Fruit fly (Drosophila melanogaster): ENCODE results near the gene CG33270.

CG33270 gene

DNA sequence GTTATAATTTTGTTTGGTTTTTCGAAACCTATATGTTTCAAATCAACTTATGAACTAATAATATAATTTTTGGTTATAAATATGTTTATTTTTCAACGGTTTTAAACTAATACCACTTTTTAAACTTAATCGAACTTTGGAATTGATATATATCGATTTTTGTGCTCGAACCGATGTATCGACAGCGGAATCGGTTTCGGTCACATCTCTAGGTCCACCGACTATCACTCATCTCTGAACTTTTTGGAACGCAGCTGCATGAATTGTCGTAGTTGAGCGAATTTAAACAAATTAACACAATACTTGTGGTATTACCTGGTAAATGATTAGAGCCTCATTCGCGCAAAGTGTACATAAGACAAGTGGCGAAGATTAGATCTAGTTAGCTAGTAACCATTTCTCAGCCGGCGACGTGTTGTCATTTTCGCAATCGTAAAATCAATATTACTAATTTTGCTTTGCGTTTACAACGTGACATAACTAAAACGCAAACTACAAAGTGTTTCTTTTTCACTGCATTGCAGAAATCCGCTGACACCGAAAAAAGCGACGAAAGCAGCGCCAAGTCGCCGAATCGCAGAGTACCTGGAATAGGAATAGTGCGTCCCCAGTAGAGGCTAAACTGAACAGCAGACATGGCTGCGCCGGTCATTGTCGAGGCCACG lies 49.5 kb upstream of the CG33270 start, which contains the start of gene Apt1 (continued):
- no peak for TF ChIP-seq Nf-YB (GFP tag; optimal IDR thresholded peaks at IDR 0.05)
- no peak for TF ChIP-seq CG17912 (GFP tag; optimal IDR thresholded peaks at IDR 0.05)
- TF ChIP-seq Fer1 (GFP tag; optimal IDR thresholded peaks at IDR 0.05): peak; percentile 1
- TF ChIP-seq CG4820 (GFP tag; optimal IDR thresholded peaks at IDR 0.05): no peak
- no peak for TF ChIP-seq Dfd (GFP tag; optimal IDR thresholded peaks at IDR 0.05)
- no peak for TF ChIP-seq dpn (GFP tag; optimal IDR thresholded peaks at IDR 0.05)
- peak; percentile 85 for TF ChIP-seq MBD-R2 (GFP tag; IDR thresholded peaks at IDR 0.05)
- TF ChIP-seq CG1832 (GFP tag; optimal IDR thresholded peaks at IDR 0.05): no peak
- no peak for TF ChIP-seq pfk (GFP tag; optimal IDR thresholded peaks at IDR 0.05)
- no peak for TF ChIP-seq CG5245 (GFP tag; optimal IDR thresholded peaks at IDR 0.05)
- no peak for TF ChIP-seq CG10321 (GFP tag; IDR thresholded peaks at IDR 0.05)
- no peak for TF ChIP-seq gsb (GFP tag; IDR thresholded peaks at IDR 0.05)
- TF ChIP-seq HLHmδ (GFP tag; optimal IDR thresholded peaks at IDR 0.05): no peak
- TF ChIP-seq CG8478 (optimal IDR thresholded peaks at IDR 0.05): no peak
- no peak for TF ChIP-seq Ravus (GFP tag; IDR thresholded peaks at IDR 0.05)
- no peak for TF ChIP-seq tap (tag; optimal IDR thresholded peaks at IDR 0.05)
- no peak for TF ChIP-seq sd (tag; optimal IDR thresholded peaks at IDR 0.05)
- no peak for TF ChIP-seq klu (GFP tag; IDR thresholded peaks at IDR 0.05)
- TF ChIP-seq Bteb2 (GFP tag; optimal IDR thresholded peaks at IDR 0.05): no peak
- TF ChIP-seq gcm2 (GFP tag; optimal IDR thresholded peaks at IDR 0.05): no peak
- TF ChIP-seq croc (GFP tag; conservative IDR thresholded peaks at IDR 0.05): no peak
- TF ChIP-seq zfh1 (GFP tag; IDR thresholded peaks at IDR 0.05): no peak
- no peak for TF ChIP-seq jumu (GFP tag; optimal IDR thresholded peaks at IDR 0.05)
- TF ChIP-seq tup (GFP tag; optimal IDR thresholded peaks at IDR 0.05): no peak
- TF ChIP-seq pum (GFP tag; optimal IDR thresholded peaks at IDR 0.05): no peak
- peak; percentile 35; the same call in 1 of the 4 replicates for TF ChIP-seq Gug (GFP tag; IDR thresholded peaks at IDR 0.05)
- TF ChIP-seq B-H1 (GFP tag; IDR thresholded peaks at IDR 0.05): no peak
- no peak for TF ChIP-seq Mes4 (GFP tag; optimal IDR thresholded peaks at IDR 0.05)
- TF ChIP-seq CG31365 (tag; optimal IDR thresholded peaks at IDR 0.05): no peak
- no peak for TF ChIP-seq CG14667 (GFP tag; IDR thresholded peaks at IDR 0.05)
- TF ChIP-seq zen (tag; optimal IDR thresholded peaks at IDR 0.05): no peak
- no peak for TF ChIP-seq rib (GFP tag; IDR thresholded peaks at IDR 0.05)
- no peak for TF ChIP-seq CG30403 (GFP tag; optimal IDR thresholded peaks at IDR 0.05)
- no peak for TF ChIP-seq da (GFP tag; optimal IDR thresholded peaks at IDR 0.05)
- no peak for TF ChIP-seq org-1 (GFP tag; optimal IDR thresholded peaks at IDR 0.05)
- TF ChIP-seq CG17359 (tag; optimal IDR thresholded peaks at IDR 0.05): no peak
- no peak for TF ChIP-seq Nf-YC (tag; optimal IDR thresholded peaks at IDR 0.05)
- no peak for TF ChIP-seq CG4360 (GFP tag; IDR thresholded peaks at IDR 0.05)
- no peak for TF ChIP-seq Lim3 (GFP tag; IDR thresholded peaks at IDR 0.05)
- TF ChIP-seq CG4707 (GFP tag; optimal IDR thresholded peaks at IDR 0.05): no peak
- TF ChIP-seq CG18011 (GFP tag; optimal IDR thresholded peaks at IDR 0.05): no peak
- no peak for TF ChIP-seq CG17385 (GFP tag; optimal IDR thresholded peaks at IDR 0.05)
- TF ChIP-seq Doc3 (GFP tag; IDR thresholded peaks at IDR 0.05; ENCODE audit: partially characterized antibody): peak; percentile 93
- TF ChIP-seq psq (GFP tag; optimal IDR thresholded peaks at IDR 0.05): no peak
- no peak for TF ChIP-seq CG1024 (GFP tag; IDR thresholded peaks at IDR 0.05)
- no peak for TF ChIP-seq CG18764 (GFP tag; optimal IDR thresholded peaks at IDR 0.05)
- no peak for TF ChIP-seq luna (GFP tag; optimal IDR thresholded peaks at IDR 0.05)
- no peak for TF ChIP-seq H2.0 (GFP tag; IDR thresholded peaks at IDR 0.05)
- TF ChIP-seq CG10979 (tag; optimal IDR thresholded peaks at IDR 0.05): no peak
- TF ChIP-seq CG7839 (tag; optimal IDR thresholded peaks at IDR 0.05): no peak
- peak; percentile 18 for TF ChIP-seq sug (tag; optimal IDR thresholded peaks at IDR 0.05)
- TF ChIP-seq CG18599 (GFP tag; optimal IDR thresholded peaks at IDR 0.05): no peak

Data from whole organism, embryonic.